Worm (Caenorhabditis elegans) whole organism, L2 larva: ENCODE results near the gene ZK1307.2.

Experiments used
- C34F6.9 ChIP-seq: fragments of 150-350 bp; optimal IDR thresholded peaks from 2 replicates; lab custom pipeline; 2014; ENCODE audit warnings: missing biosample characterization, missing genetic modification characterization
- F13H6.1 ChIP-seq: sonication (generic microtip); optimal IDR thresholded peaks from 2 replicates; lab custom pipeline; 2016; ENCODE audit warnings: missing genetic modification characterization, missing compliant biosample characterization
- R02D3.7 ChIP-seq: fragments of 150-350 bp; optimal IDR thresholded peaks from 2 replicates; lab custom pipeline; 2014; ENCODE audit warnings: missing biosample characterization, missing genetic modification characterization
- Y55F3AM.14 ChIP-seq: fragments of 200-800 bp; sonication (Bioruptor generic); optimal IDR thresholded peaks from 2 replicates; lab custom pipeline; 2018; ENCODE audit warnings: mild to moderate bottlenecking, missing genetic modification characterization, missing compliant biosample characterization
- ZK546.5 ChIP-seq: sonication (generic microtip); optimal IDR thresholded peaks from 2 replicates; lab custom pipeline; 2017; ENCODE audit warnings: missing biosample characterization, missing genetic modification characterization
- alr-1 ChIP-seq: fragments of 150-350 bp; optimal IDR thresholded peaks from 2 replicates; lab custom pipeline; 2014; ENCODE audit warnings: missing biosample characterization, missing genetic modification characterization
- aly-2 ChIP-seq: fragments of 150-350 bp; optimal IDR thresholded peaks from 2 replicates; lab custom pipeline; 2014; ENCODE audit warnings: missing biosample characterization, missing genetic modification characterization
- ama-1 ChIP-seq: fragments of 150-350 bp; optimal IDR thresholded peaks from 2 replicates; lab custom pipeline; 2018; ENCODE audit warnings: inconsistent platforms
- blmp-1 ChIP-seq: sonication (generic microtip); optimal IDR thresholded peaks from 2 replicates; lab custom pipeline; 2017; ENCODE audit warnings: missing genetic modification characterization, mild to moderate bottlenecking, missing compliant biosample characterization, antibody characterized with exemption, moderate library complexity; ENCODE audit not compliant: insufficient read depth
- ceh-16 ChIP-seq: fragments of 150-350 bp; optimal IDR thresholded peaks from 2 replicates; lab custom pipeline; 2014; ENCODE audit warnings: missing biosample characterization, missing genetic modification characterization
- crh-2 ChIP-seq: sonication (generic microtip); optimal IDR thresholded peaks from 2 replicates; lab custom pipeline; 2017; ENCODE audit warnings: missing biosample characterization, missing genetic modification characterization
- dmd-4 ChIP-seq: sonication (generic microtip); optimal IDR thresholded peaks from 2 replicates; lab custom pipeline; 2017; ENCODE audit warnings: missing biosample characterization, missing genetic modification characterization
- egl-27 ChIP-seq: sonication (generic microtip); optimal IDR thresholded peaks from 3 replicates; lab custom pipeline; 2017; ENCODE audit warnings: missing biosample characterization, missing genetic modification reagents, missing genetic modification characterization
- elt-3 ChIP-seq: sonication (generic microtip); optimal IDR thresholded peaks from 2 replicates; lab custom pipeline; 2017; ENCODE audit warnings: missing biosample characterization, missing genetic modification characterization
- fos-1 ChIP-seq: fragments of 150-350 bp; optimal IDR thresholded peaks from 2 replicates; lab custom pipeline; 2014; ENCODE audit warnings: missing biosample characterization, missing genetic modification characterization
- gmeb-1 ChIP-seq: fragments of 150-350 bp; optimal IDR thresholded peaks from 2 replicates; lab custom pipeline; 2014; ENCODE audit warnings: missing biosample characterization, missing genetic modification characterization
- lin-11 ChIP-seq: fragments of 150-350 bp; sonication (generic microtip); optimal IDR thresholded peaks from 2 replicates; lab custom pipeline; 2014; ENCODE audit warnings: missing biosample characterization, missing genetic modification characterization, inconsistent platforms, mixed read lengths
- lin-13 ChIP-seq: fragments of 150-350 bp; optimal IDR thresholded peaks from 2 replicates; lab custom pipeline; 2014; ENCODE audit warnings: missing biosample characterization, missing genetic modification reagents, missing genetic modification characterization
- lsy-2 ChIP-seq, 2 experiments: fragments of 150-350 bp in 1 of 2; sonication (generic microtip) in 1 of 2; optimal IDR thresholded peaks; 2 replicates each; lab custom pipeline; 2014 to 2017; ENCODE audit warnings: missing biosample characterization in 2 of 2, missing genetic modification characterization in 2 of 2
- mab-5 ChIP-seq: fragments of 150-350 bp; optimal IDR thresholded peaks from 2 replicates; lab custom pipeline; 2014; ENCODE audit warnings: missing biosample characterization, missing genetic modification characterization
- mbf-1 ChIP-seq: sonication (generic microtip); optimal IDR thresholded peaks from 2 replicates; lab custom pipeline; 2017; ENCODE audit warnings: missing biosample characterization, missing genetic modification characterization
- mdl-1 ChIP-seq, 2 experiments: fragments of 150-350 bp in 1 of 2; sonication (generic microtip) in 1 of 2; optimal IDR thresholded peaks; 2 replicates each; lab custom pipeline; 2017; ENCODE audit warnings: missing biosample characterization in 2 of 2, missing genetic modification characterization in 2 of 2
- nhr-10 ChIP-seq: sonication (generic microtip); optimal IDR thresholded peaks from 2 replicates; lab custom pipeline; 2017; ENCODE audit warnings: missing biosample characterization, missing genetic modification characterization
- nhr-11 ChIP-seq: fragments of 150-350 bp; optimal IDR thresholded peaks from 2 replicates; lab custom pipeline; 2014; ENCODE audit warnings: missing biosample characterization, missing genetic modification characterization
- nhr-12 ChIP-seq: fragments of 150-350 bp; optimal IDR thresholded peaks from 2 replicates; lab custom pipeline; 2014; ENCODE audit warnings: missing biosample characterization, missing genetic modification characterization
- nhr-129 ChIP-seq: fragments of 150-350 bp; optimal IDR thresholded peaks from 2 replicates; lab custom pipeline; 2014; ENCODE audit warnings: missing biosample characterization, missing genetic modification characterization
- nhr-21 ChIP-seq: fragments of 150-350 bp; optimal IDR thresholded peaks from 2 replicates; lab custom pipeline; 2014; ENCODE audit warnings: missing biosample characterization, missing genetic modification characterization
- nhr-25 ChIP-seq: fragments of 150-350 bp; sonication (generic microtip); optimal IDR thresholded peaks from 3 replicates; lab custom pipeline; 2014; ENCODE audit warnings: missing biosample characterization, missing genetic modification characterization
- nhr-6 ChIP-seq: fragments of 150-350 bp; optimal IDR thresholded peaks from 2 replicates; lab custom pipeline; 2014; ENCODE audit warnings: missing biosample characterization, missing genetic modification characterization
- nhr-77 ChIP-seq: fragments of 150-350 bp; optimal IDR thresholded peaks from 2 replicates; lab custom pipeline; 2014; ENCODE audit warnings: missing biosample characterization, missing genetic modification characterization
- peb-1 ChIP-seq: fragments of 150-350 bp; optimal IDR thresholded peaks from 2 replicates; lab custom pipeline; 2014; ENCODE audit warnings: missing biosample characterization, missing genetic modification characterization
- sem-4 ChIP-seq: fragments of 150-350 bp; optimal IDR thresholded peaks from 2 replicates; lab custom pipeline; 2014; ENCODE audit warnings: missing biosample characterization, missing genetic modification reagents, missing genetic modification characterization
- skn-1 ChIP-seq: sonication (generic microtip); optimal IDR thresholded peaks from 2 replicates; lab custom pipeline; 2017; ENCODE audit warnings: missing biosample characterization, missing genetic modification characterization
- sma-3 ChIP-seq: sonication (generic microtip); optimal IDR thresholded peaks from 2 replicates; lab custom pipeline; 2016; ENCODE audit warnings: missing genetic modification reagents, missing genetic modification characterization, missing compliant biosample characterization
- sma-9 ChIP-seq, 2 experiments: fragments of 150-350 bp in 1 of 2; sonication (generic microtip) in 1 of 2; optimal IDR thresholded peaks; 2 replicates each; lab custom pipeline; 2014 to 2016; ENCODE audit warnings: missing genetic modification characterization in 2 of 2, mild to moderate bottlenecking in 1 of 2, missing biosample characterization in 1 of 2, missing compliant biosample characterization in 1 of 2, missing genetic modification reagents in 1 of 2, moderate library complexity in 1 of 2
- snpc-4 ChIP-seq: fragments of 150-350 bp; optimal IDR thresholded peaks from 2 replicates; lab custom pipeline; 2014; ENCODE audit warnings: missing biosample characterization, missing genetic modification characterization
- unc-39 ChIP-seq: fragments of 150-350 bp; optimal IDR thresholded peaks from 2 replicates; lab custom pipeline; 2014; ENCODE audit warnings: missing biosample characterization, missing genetic modification characterization
- unc-55 ChIP-seq: fragments of 150-350 bp; sonication (generic microtip); optimal IDR thresholded peaks from 3 replicates; lab custom pipeline; 2014; ENCODE audit warnings: missing biosample characterization, missing genetic modification reagents, missing genetic modification characterization
- unc-62 ChIP-seq: fragments of 150-350 bp; optimal IDR thresholded peaks from 2 replicates; lab custom pipeline; 2014; ENCODE audit warnings: missing biosample characterization, missing genetic modification reagents, missing genetic modification characterization
- zag-1 ChIP-seq: fragments of 150-350 bp; optimal IDR thresholded peaks from 2 replicates; lab custom pipeline; 2014; ENCODE audit warnings: missing biosample characterization, missing genetic modification characterization
- ztf-1 ChIP-seq: fragments of 200-800 bp; sonication (Bioruptor generic); conservative IDR thresholded peaks from 2 replicates; pipeline ENCODE4 v1.3.6; 2022; ENCODE audit warnings: missing genetic modification characterization, missing compliant biosample characterization
- ztf-11 ChIP-seq: sonication (generic microtip); optimal IDR thresholded peaks from 2 replicates; lab custom pipeline; 2017; ENCODE audit warnings: missing biosample characterization, missing genetic modification characterization
- ztf-4 ChIP-seq: fragments of 150-350 bp; optimal IDR thresholded peaks from 2 replicates; lab custom pipeline; 2014; ENCODE audit warnings: missing biosample characterization, missing genetic modification characterization

Gene ZK1307.2

DNA sequence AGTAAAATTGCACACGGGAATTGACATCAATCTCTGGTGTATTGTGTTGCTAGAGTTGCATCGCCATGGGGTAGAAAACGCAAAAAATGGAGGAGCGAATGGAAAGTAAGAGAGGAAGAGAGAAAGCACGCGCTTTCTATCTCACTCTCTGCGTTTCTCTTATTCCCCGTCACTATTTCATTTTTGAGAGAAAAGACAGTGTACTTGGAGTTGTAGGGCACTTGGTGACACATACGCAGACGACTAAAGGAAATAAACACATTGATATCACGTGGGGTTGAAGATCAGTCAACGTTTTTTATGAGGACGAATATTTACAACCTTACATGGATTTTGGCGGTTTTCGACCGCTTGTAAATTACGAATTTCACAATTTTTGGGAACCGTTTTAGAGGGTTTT, 50.3 kb downstream of the ZK1307.2 start:
- TF ChIP-seq nhr-77 (tag; lab: Kevin White, UChicago), result no peak
- TF ChIP-seq alr-1 (tag; lab: Kevin White, UChicago), result peak; percentile 76
- TF ChIP-seq sma-3, result peak; percentile 96
- peak; percentile 93 for TF ChIP-seq sem-4 (tag; lab: Kevin White, UChicago)
- no peak for TF ChIP-seq aly-2 (tag; lab: Kevin White, UChicago)
- peak; percentile 84 for TF ChIP-seq lin-13
- TF ChIP-seq R02D3.7 (tag; lab: Kevin White, UChicago), result peak; percentile 22
- peak; percentile 92 for TF ChIP-seq ztf-4 (tag; lab: Kevin White, UChicago)
- TF ChIP-seq nhr-6 (tag; lab: Kevin White, UChicago), result peak; percentile 96
- TF ChIP-seq unc-62, result peak; percentile 84
- TF ChIP-seq nhr-21 (tag; lab: Kevin White, UChicago), result peak; percentile 97
- no peak for TF ChIP-seq ztf-11 (tag; lab: Kevin White, UChicago)
- no peak for TF ChIP-seq nhr-12
- TF ChIP-seq ceh-16 (tag; lab: Kevin White, UChicago), result no peak
- peak; percentile 98 for TF ChIP-seq nhr-129 (tag; lab: Kevin White, UChicago)
- no peak for TF ChIP-seq lin-11 (tag; lab: Kevin White, UChicago)
- TF ChIP-seq ama-1 (lab: Kevin White, UChicago), result peak; percentile 57
- peak; percentile 53 for TF ChIP-seq snpc-4 (tag; lab: Kevin White, UChicago)
- TF ChIP-seq nhr-10 (tag; lab: Kevin White, UChicago), result peak; percentile 54
- peak; percentile 98 for TF ChIP-seq C34F6.9 (tag; lab: Kevin White, UChicago)
- peak; percentile 87 for TF ChIP-seq gmeb-1 (tag; lab: Kevin White, UChicago)
- TF ChIP-seq mbf-1, result no peak
- peak; percentile 96 for TF ChIP-seq blmp-1 (tag; lab: Kevin White, UChicago)
- TF ChIP-seq nhr-25 (tag; lab: Kevin White, UChicago), result peak; percentile 97
- no peak for TF ChIP-seq ZK546.5 (tag; lab: Kevin White, UChicago)
- peak; percentile 79 for TF ChIP-seq mab-5 (tag; lab: Kevin White, UChicago)
- TF ChIP-seq egl-27, result peak; percentile 96
- TF ChIP-seq sma-9 (GFP tag; optimal IDR thresholded peaks at IDR 0.05; lab: Kevin White, UChicago), result peak; percentile 99
- TF ChIP-seq sma-9 (tag; optimal IDR thresholded peaks at IDR 0.05; lab: Kevin White, UChicago), result peak; percentile 70
- TF ChIP-seq ztf-1 (GFP tag; lab: Robert Waterston, UW), result no peak
- peak; percentile 99 to 100 for TF ChIP-seq mdl-1 (tag; optimal IDR thresholded peaks at IDR 0.05; lab: Kevin White, UChicago)
- TF ChIP-seq crh-2, result peak; percentile 97
- TF ChIP-seq fos-1, result peak; percentile 96
- peak; percentile 45 for TF ChIP-seq skn-1 (tag; lab: Kevin White, UChicago)
- TF ChIP-seq dmd-4 (tag; lab: Kevin White, UChicago), result no peak
- TF ChIP-seq unc-55 (GFP tag; lab: Kevin White, UChicago), result peak; percentile 67
- TF ChIP-seq unc-39 (tag; lab: Kevin White, UChicago), result no peak
- peak; percentile 78 for TF ChIP-seq zag-1 (tag; lab: Kevin White, UChicago)
- TF ChIP-seq nhr-11 (tag; lab: Kevin White, UChicago), result peak; percentile 68
- peak; percentile 96 for TF ChIP-seq F13H6.1 (tag; lab: Kevin White, UChicago)
- no peak for TF ChIP-seq peb-1 (tag; lab: Kevin White, UChicago)
- no peak for TF ChIP-seq elt-3 (tag; lab: Kevin White, UChicago)
- TF ChIP-seq lsy-2 (tag; optimal IDR thresholded peaks at IDR 0.05; lab: Kevin White, UChicago), result peak; percentile 32 to 95
- peak; percentile 79 for TF ChIP-seq Y55F3AM.14 (GFP tag; lab: Kevin White, UChicago)
